Fruit fly (Drosophila melanogaster): ENCODE results near the gene CG32987.

The CG32987 gene

dm6 chr2L:8845931-8846330 is 17.7 kb upstream of the CG32987 start (continued):
- TF ChIP-seq repo (GFP tag; optimal IDR thresholded peaks at IDR 0.05) (no peak), CG42726 (GFP tag; IDR thresholded peaks at IDR 0.05; ENCODE audit: partially characterized antibody) (no peak), Sry-β (GFP tag; optimal IDR thresholded peaks at IDR 0.05) (peak; percentile 5), sens-2 (GFP tag; IDR thresholded peaks at IDR 0.05) (peak; percentile 57; the same call in 1 of the 2 replicates), CG18619 (GFP tag; optimal IDR thresholded peaks at IDR 0.05) (peak; percentile 76), ato (GFP tag; IDR thresholded peaks at IDR 0.05; ENCODE audit: partially characterized antibody) (no peak), NC2α (GFP tag; optimal IDR thresholded peaks at IDR 0.05) (peak; percentile 92), pzg (GFP tag; optimal IDR thresholded peaks at IDR 0.05) (no peak), ab (GFP tag; optimal IDR thresholded peaks at IDR 0.05) (no peak), CG11560 (tag; IDR thresholded peaks at IDR 0.05) (no peak; the same call in 2 of the 3 replicates), salm (tag; optimal IDR thresholded peaks at IDR 0.05) (peak; percentile 80), cg (GFP tag; optimal IDR thresholded peaks at IDR 0.05) (no peak), croc (GFP tag; conservative IDR thresholded peaks at IDR 0.05) (no peak), CG4820 (GFP tag; optimal IDR thresholded peaks at IDR 0.05) (peak; percentile 44), CG31365 (tag; optimal IDR thresholded peaks at IDR 0.05) (peak; percentile 44), CG11723 (GFP tag; optimal IDR thresholded peaks at IDR 0.05) (peak; percentile 74), CG15479 (GFP tag; optimal IDR thresholded peaks at IDR 0.05) (peak; percentile 89), CG13775 (GFP tag; optimal IDR thresholded peaks at IDR 0.05) (peak; percentile 83), gsb (GFP tag; IDR thresholded peaks at IDR 0.05) (no peak), chm (GFP tag; IDR thresholded peaks at IDR 0.05) (peak; percentile 90; the same call in 1 of the 2 replicates), lola (GFP tag; optimal IDR thresholded peaks at IDR 0.05) (peak in 1 of 3 experiments; percentile 63), sna (GFP tag; IDR thresholded peaks at IDR 0.05; ENCODE audit: partially characterized antibody) (no peak), crc (GFP tag; optimal IDR thresholded peaks at IDR 0.05) (peak; percentile 33), sim (GFP tag; IDR thresholded peaks at IDR 0.05) (peak; percentile 93), dm (GFP tag; optimal IDR thresholded peaks at IDR 0.05) (peak; percentile 41), hb (GFP tag; IDR thresholded peaks at IDR 0.05; ENCODE audit: partially characterized antibody) (no peak), Dad (GFP tag; optimal IDR thresholded peaks at IDR 0.05) (no peak), Hr78 (GFP tag; optimal IDR thresholded peaks at IDR 0.05) (peak in 1 of 2 experiments; percentile 33), CG5245 (GFP tag; optimal IDR thresholded peaks at IDR 0.05) (peak; percentile 40), sens (GFP tag) (peak; percentile 96), CG10462 (GFP tag; optimal IDR thresholded peaks at IDR 0.05) (peak; percentile 81), Eip74EF (GFP tag; optimal IDR thresholded peaks at IDR 0.05) (no peak), HLH3B (GFP tag; IDR thresholded peaks at IDR 0.05) (peak; percentile 40; the same call in 1 of the 2 replicates), CG33213 (GFP tag; optimal IDR thresholded peaks at IDR 0.05) (peak; percentile 82), maf-S (GFP tag; optimal IDR thresholded peaks at IDR 0.05) (peak; percentile 77), Dip3 (GFP tag; optimal IDR thresholded peaks at IDR 0.05) (peak; percentile 56), Med (GFP tag) (peak; percentile 96), emc (GFP tag; optimal IDR thresholded peaks at IDR 0.05) (no peak), mirr (GFP tag; optimal IDR thresholded peaks at IDR 0.05) (no peak), jing (GFP tag; optimal IDR thresholded peaks at IDR 0.05) (no peak), CG12155 (GFP tag; optimal IDR thresholded peaks at IDR 0.05) (peak; percentile 66), gt (GFP tag; IDR thresholded peaks at IDR 0.05) (no peak), Dek (tag; optimal IDR thresholded peaks at IDR 0.05) (no peak), Chrac-16 (GFP tag; optimal IDR thresholded peaks at IDR 0.05) (peak; percentile 36), CG9215 (GFP tag; IDR thresholded peaks at IDR 0.05) (no peak), CG17912 (GFP tag; optimal IDR thresholded peaks at IDR 0.05) (no peak), ems (GFP tag; optimal IDR thresholded peaks at IDR 0.05) (peak; percentile 15), CG10267 (tag; optimal IDR thresholded peaks at IDR 0.05) (peak; percentile 30), BtbVII (GFP tag; optimal IDR thresholded peaks at IDR 0.05) (peak; percentile 68), ERR (GFP tag; optimal IDR thresholded peaks at IDR 0.05) (peak; percentile 40)

All from whole organism, embryonic.